Fruit fly (Drosophila melanogaster): Measurements from ENCODE around the gene CG12817.

DNA sequence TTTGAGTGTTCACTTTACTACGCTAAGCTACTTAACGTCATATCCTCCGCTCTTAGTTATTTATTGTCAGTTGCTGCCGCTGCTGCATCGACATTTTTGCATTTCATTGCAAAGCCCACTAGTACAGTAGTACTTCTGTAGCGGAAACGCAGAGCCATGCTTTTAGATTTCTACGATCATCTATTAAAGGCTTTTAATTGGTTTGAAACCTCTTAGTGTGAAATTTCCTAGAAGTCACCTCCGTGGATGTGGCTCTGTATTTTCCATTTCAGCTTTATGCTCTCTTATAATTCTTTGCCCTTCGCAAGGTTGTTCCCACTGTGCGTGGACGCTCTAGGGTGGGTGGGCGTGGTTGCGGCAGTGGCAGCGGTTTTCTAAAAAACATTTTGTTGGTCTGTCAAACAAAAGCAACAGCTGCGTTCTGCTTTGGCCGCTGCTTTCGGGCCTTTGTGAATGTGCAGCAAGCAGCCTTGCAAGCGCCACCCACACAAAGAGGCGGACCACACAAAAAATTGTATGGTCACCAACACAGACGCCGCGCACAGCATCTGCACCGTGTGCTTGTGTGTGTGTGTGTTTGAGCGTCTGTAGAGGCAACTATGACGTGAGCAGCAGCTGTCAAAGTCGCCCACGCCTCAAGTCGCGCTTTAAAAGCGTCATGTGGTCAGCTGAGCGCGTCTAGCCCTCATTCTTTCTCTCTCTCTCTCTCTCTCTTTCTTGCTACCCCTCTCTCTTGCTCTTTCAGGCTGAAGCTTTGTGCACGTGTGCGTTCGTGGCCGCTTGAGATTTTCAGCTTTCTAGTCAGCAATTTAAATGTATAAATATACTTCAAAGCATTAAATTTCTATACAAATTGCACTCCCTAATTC is 42.3 kb upstream of the CG12817 start:
- no peak for TF ChIP-seq ttk (optimal IDR thresholded peaks at IDR 0.05)
- TF ChIP-seq h (optimal IDR thresholded peaks at IDR 0.05): no peak
